Worm (Caenorhabditis elegans) whole organism, L2 larva: ENCODE results near the gene set-8.
A peak's percentile ranks its signal among the peaks of the same experiment; 100 is the strongest.

Experiments
- C34F6.9 ChIP-seq: fragments of 150-350 bp; optimal IDR thresholded peaks from 2 replicates; lab custom pipeline; 2014; ENCODE audit warnings: missing biosample characterization, missing genetic modification characterization
- F13H6.1 ChIP-seq: sonication (generic microtip); optimal IDR thresholded peaks from 2 replicates; lab custom pipeline; 2016; ENCODE audit warnings: missing genetic modification characterization, missing compliant biosample characterization
- R02D3.7 ChIP-seq: fragments of 150-350 bp; optimal IDR thresholded peaks from 2 replicates; lab custom pipeline; 2014; ENCODE audit warnings: missing biosample characterization, missing genetic modification characterization
- Y55F3AM.14 ChIP-seq: fragments of 200-800 bp; sonication (Bioruptor generic); optimal IDR thresholded peaks from 2 replicates; lab custom pipeline; 2018; ENCODE audit warnings: mild to moderate bottlenecking, missing genetic modification characterization, missing compliant biosample characterization
- ZK546.5 ChIP-seq: sonication (generic microtip); optimal IDR thresholded peaks from 2 replicates; lab custom pipeline; 2017; ENCODE audit warnings: missing biosample characterization, missing genetic modification characterization
- alr-1 ChIP-seq: fragments of 150-350 bp; optimal IDR thresholded peaks from 2 replicates; lab custom pipeline; 2014; ENCODE audit warnings: missing biosample characterization, missing genetic modification characterization
- aly-2 ChIP-seq: fragments of 150-350 bp; optimal IDR thresholded peaks from 2 replicates; lab custom pipeline; 2014; ENCODE audit warnings: missing biosample characterization, missing genetic modification characterization
- ama-1 ChIP-seq: fragments of 150-350 bp; optimal IDR thresholded peaks from 2 replicates; lab custom pipeline; 2018; ENCODE audit warnings: inconsistent platforms
- ceh-16 ChIP-seq: fragments of 150-350 bp; optimal IDR thresholded peaks from 2 replicates; lab custom pipeline; 2014; ENCODE audit warnings: missing biosample characterization, missing genetic modification characterization
- ceh-82 ChIP-seq: fragments of 150-350 bp; optimal IDR thresholded peaks from 2 replicates; lab custom pipeline; 2014; ENCODE audit warnings: missing biosample characterization, missing genetic modification characterization
- crh-2 ChIP-seq: sonication (generic microtip); optimal IDR thresholded peaks from 2 replicates; lab custom pipeline; 2017; ENCODE audit warnings: missing biosample characterization, missing genetic modification characterization
- dmd-4 ChIP-seq: sonication (generic microtip); optimal IDR thresholded peaks from 2 replicates; lab custom pipeline; 2017; ENCODE audit warnings: missing biosample characterization, missing genetic modification characterization
- egl-27 ChIP-seq: sonication (generic microtip); optimal IDR thresholded peaks from 3 replicates; lab custom pipeline; 2017; ENCODE audit warnings: missing biosample characterization, missing genetic modification reagents, missing genetic modification characterization
- elt-3 ChIP-seq: sonication (generic microtip); optimal IDR thresholded peaks from 2 replicates; lab custom pipeline; 2017; ENCODE audit warnings: missing biosample characterization, missing genetic modification characterization
- fos-1 ChIP-seq: fragments of 150-350 bp; optimal IDR thresholded peaks from 2 replicates; lab custom pipeline; 2014; ENCODE audit warnings: missing biosample characterization, missing genetic modification characterization
- gmeb-1 ChIP-seq: fragments of 150-350 bp; optimal IDR thresholded peaks from 2 replicates; lab custom pipeline; 2014; ENCODE audit warnings: missing biosample characterization, missing genetic modification characterization
- lin-11 ChIP-seq: fragments of 150-350 bp; sonication (generic microtip); optimal IDR thresholded peaks from 2 replicates; lab custom pipeline; 2014; ENCODE audit warnings: missing biosample characterization, missing genetic modification characterization, inconsistent platforms, mixed read lengths
- lin-13 ChIP-seq: fragments of 150-350 bp; optimal IDR thresholded peaks from 2 replicates; lab custom pipeline; 2014; ENCODE audit warnings: missing biosample characterization, missing genetic modification reagents, missing genetic modification characterization
- lin-39 ChIP-seq: fragments of 150-350 bp; optimal IDR thresholded peaks from 2 replicates; lab custom pipeline; 2014; ENCODE audit warnings: missing biosample characterization, missing genetic modification reagents, missing genetic modification characterization
- lsy-2 ChIP-seq, 2 experiments: fragments of 150-350 bp in 1 of 2; sonication (generic microtip) in 1 of 2; optimal IDR thresholded peaks; 2 replicates each; lab custom pipeline; 2014 to 2017; ENCODE audit warnings: missing biosample characterization in 2 of 2, missing genetic modification characterization in 2 of 2
- mbf-1 ChIP-seq: sonication (generic microtip); optimal IDR thresholded peaks from 2 replicates; lab custom pipeline; 2017; ENCODE audit warnings: missing biosample characterization, missing genetic modification characterization
- mdl-1 ChIP-seq, 2 experiments: fragments of 150-350 bp in 1 of 2; sonication (generic microtip) in 1 of 2; optimal IDR thresholded peaks; 2 replicates each; lab custom pipeline; 2017; ENCODE audit warnings: missing biosample characterization in 2 of 2, missing genetic modification characterization in 2 of 2
- nhr-10 ChIP-seq: sonication (generic microtip); optimal IDR thresholded peaks from 2 replicates; lab custom pipeline; 2017; ENCODE audit warnings: missing biosample characterization, missing genetic modification characterization
- nhr-129 ChIP-seq: fragments of 150-350 bp; optimal IDR thresholded peaks from 2 replicates; lab custom pipeline; 2014; ENCODE audit warnings: missing biosample characterization, missing genetic modification characterization
- nhr-21 ChIP-seq: fragments of 150-350 bp; optimal IDR thresholded peaks from 2 replicates; lab custom pipeline; 2014; ENCODE audit warnings: missing biosample characterization, missing genetic modification characterization
- nhr-23 ChIP-seq: fragments of 150-350 bp; optimal IDR thresholded peaks from 2 replicates; lab custom pipeline; 2014; ENCODE audit warnings: missing biosample characterization, missing genetic modification reagents, missing genetic modification characterization
- nhr-237 ChIP-seq: fragments of 150-350 bp; optimal IDR thresholded peaks from 2 replicates; lab custom pipeline; 2014; ENCODE audit warnings: missing biosample characterization, missing genetic modification characterization
- nhr-25 ChIP-seq: fragments of 150-350 bp; sonication (generic microtip); optimal IDR thresholded peaks from 3 replicates; lab custom pipeline; 2014; ENCODE audit warnings: missing biosample characterization, missing genetic modification characterization
- nhr-6 ChIP-seq: fragments of 150-350 bp; optimal IDR thresholded peaks from 2 replicates; lab custom pipeline; 2014; ENCODE audit warnings: missing biosample characterization, missing genetic modification characterization
- nhr-77 ChIP-seq: fragments of 150-350 bp; optimal IDR thresholded peaks from 2 replicates; lab custom pipeline; 2014; ENCODE audit warnings: missing biosample characterization, missing genetic modification characterization
- peb-1 ChIP-seq: fragments of 150-350 bp; optimal IDR thresholded peaks from 2 replicates; lab custom pipeline; 2014; ENCODE audit warnings: missing biosample characterization, missing genetic modification characterization
- skn-1 ChIP-seq: sonication (generic microtip); optimal IDR thresholded peaks from 2 replicates; lab custom pipeline; 2017; ENCODE audit warnings: missing biosample characterization, missing genetic modification characterization
- sma-3 ChIP-seq: sonication (generic microtip); optimal IDR thresholded peaks from 2 replicates; lab custom pipeline; 2016; ENCODE audit warnings: missing genetic modification reagents, missing genetic modification characterization, missing compliant biosample characterization
- sma-9 ChIP-seq, 2 experiments: fragments of 150-350 bp in 1 of 2; sonication (generic microtip) in 1 of 2; optimal IDR thresholded peaks; 2 replicates each; lab custom pipeline; 2014 to 2016; ENCODE audit warnings: missing genetic modification characterization in 2 of 2, mild to moderate bottlenecking in 1 of 2, missing biosample characterization in 1 of 2, missing compliant biosample characterization in 1 of 2, missing genetic modification reagents in 1 of 2, moderate library complexity in 1 of 2
- snpc-4 ChIP-seq: fragments of 150-350 bp; optimal IDR thresholded peaks from 2 replicates; lab custom pipeline; 2014; ENCODE audit warnings: missing biosample characterization, missing genetic modification characterization
- unc-39 ChIP-seq: fragments of 150-350 bp; optimal IDR thresholded peaks from 2 replicates; lab custom pipeline; 2014; ENCODE audit warnings: missing biosample characterization, missing genetic modification characterization
- unc-55 ChIP-seq: fragments of 150-350 bp; sonication (generic microtip); optimal IDR thresholded peaks from 3 replicates; lab custom pipeline; 2014; ENCODE audit warnings: missing biosample characterization, missing genetic modification reagents, missing genetic modification characterization
- unc-62 ChIP-seq: fragments of 150-350 bp; optimal IDR thresholded peaks from 2 replicates; lab custom pipeline; 2014; ENCODE audit warnings: missing biosample characterization, missing genetic modification reagents, missing genetic modification characterization
- zag-1 ChIP-seq: fragments of 150-350 bp; optimal IDR thresholded peaks from 2 replicates; lab custom pipeline; 2014; ENCODE audit warnings: missing biosample characterization, missing genetic modification characterization
- ztf-1 ChIP-seq: fragments of 200-800 bp; sonication (Bioruptor generic); conservative IDR thresholded peaks from 2 replicates; pipeline ENCODE4 v1.3.6; 2022; ENCODE audit warnings: missing genetic modification characterization, missing compliant biosample characterization
- ztf-11 ChIP-seq: sonication (generic microtip); optimal IDR thresholded peaks from 2 replicates; lab custom pipeline; 2017; ENCODE audit warnings: missing biosample characterization, missing genetic modification characterization
- ztf-4 ChIP-seq: fragments of 150-350 bp; optimal IDR thresholded peaks from 2 replicates; lab custom pipeline; 2014; ENCODE audit warnings: missing biosample characterization, missing genetic modification characterization

Gene set-8

DNA sequence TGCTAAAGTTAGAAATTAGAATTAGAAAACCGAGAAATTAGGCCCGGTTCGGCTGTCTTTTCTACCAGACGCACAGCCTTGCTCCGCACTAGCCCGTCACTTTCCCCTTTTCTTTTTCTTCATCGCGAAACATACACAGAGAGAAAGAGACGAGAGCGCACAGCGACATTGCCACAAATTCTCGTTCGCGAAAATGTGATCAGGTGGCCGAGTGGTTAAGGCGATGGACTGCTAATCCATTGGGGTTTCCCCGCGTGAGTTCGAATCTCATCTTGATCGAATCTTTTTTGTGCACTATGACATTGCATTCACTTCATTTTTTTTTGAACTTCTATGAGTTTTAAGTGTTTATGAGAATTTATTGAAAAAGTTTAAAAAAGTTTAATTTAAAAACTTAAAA, 4.1 kb upstream of the set-8 start:
- TF ChIP-seq dmd-4 (tag; lab: Kevin White, UChicago) (no peak), ztf-4 (tag; lab: Kevin White, UChicago) (no peak), nhr-77 (tag; lab: Kevin White, UChicago) (no peak), sma-3 (peak; percentile 31), lin-39 (no peak), nhr-25 (no peak), R02D3.7 (tag; lab: Kevin White, UChicago) (no peak), gmeb-1 (tag; lab: Kevin White, UChicago) (peak; percentile 35), nhr-23 (tag; lab: Kevin White, UChicago) (no peak), unc-62 (no peak), ama-1 (no peak), nhr-237 (tag; lab: Kevin White, UChicago) (no peak), peb-1 (tag; lab: Kevin White, UChicago) (no peak), unc-39 (tag; lab: Kevin White, UChicago) (no peak), ztf-11 (tag; lab: Kevin White, UChicago) (no peak), nhr-21 (tag; lab: Kevin White, UChicago) (peak; percentile 51), Y55F3AM.14 (GFP tag; lab: Kevin White, UChicago) (no peak), nhr-129 (tag; lab: Kevin White, UChicago) (peak; percentile 75), snpc-4 (tag; lab: Kevin White, UChicago) (peak; percentile 3), nhr-6 (no peak), ceh-82 (tag; lab: Kevin White, UChicago) (no peak), mdl-1 (tag; optimal IDR thresholded peaks at IDR 0.05; lab: Kevin White, UChicago) (no peak), skn-1 (tag; lab: Kevin White, UChicago) (no peak), crh-2 (tag; lab: Kevin White, UChicago) (peak; percentile 60), F13H6.1 (peak; percentile 47), lsy-2 (tag; optimal IDR thresholded peaks at IDR 0.05; lab: Kevin White, UChicago) (no peak), lin-11 (tag; lab: Kevin White, UChicago) (peak; percentile 13), zag-1 (tag; lab: Kevin White, UChicago) (no peak), elt-3 (tag; lab: Kevin White, UChicago) (no peak), unc-55 (GFP tag; lab: Kevin White, UChicago) (peak; percentile 45), ztf-1 (GFP tag; lab: Robert Waterston, UW) (no peak), fos-1 (tag; lab: Kevin White, UChicago) (peak; percentile 45), sma-9 (GFP tag; optimal IDR thresholded peaks at IDR 0.05; lab: Kevin White, UChicago) (peak; percentile 62), sma-9 (tag; optimal IDR thresholded peaks at IDR 0.05; lab: Kevin White, UChicago) (no peak), nhr-10 (no peak), lin-13 (GFP tag; lab: Kevin White, UChicago) (no peak), ceh-16 (tag; lab: Kevin White, UChicago) (no peak)
- TF ChIP-seq, all 48 proteins: peak for 11

- no peak for TF ChIP-seq F13H6.1
- TF ChIP-seq ama-1, result no peak
- TF ChIP-seq alr-1, result no peak
- TF ChIP-seq R02D3.7 (tag; lab: Kevin White, UChicago), result no peak
- no peak for TF ChIP-seq aly-2
- no peak for TF ChIP-seq dmd-4 (tag; lab: Kevin White, UChicago)
- no peak for TF ChIP-seq nhr-6
These were observed 3.2 kb upstream of the set-8 start for ce11 chrX:13443283-13443682.

DNA sequence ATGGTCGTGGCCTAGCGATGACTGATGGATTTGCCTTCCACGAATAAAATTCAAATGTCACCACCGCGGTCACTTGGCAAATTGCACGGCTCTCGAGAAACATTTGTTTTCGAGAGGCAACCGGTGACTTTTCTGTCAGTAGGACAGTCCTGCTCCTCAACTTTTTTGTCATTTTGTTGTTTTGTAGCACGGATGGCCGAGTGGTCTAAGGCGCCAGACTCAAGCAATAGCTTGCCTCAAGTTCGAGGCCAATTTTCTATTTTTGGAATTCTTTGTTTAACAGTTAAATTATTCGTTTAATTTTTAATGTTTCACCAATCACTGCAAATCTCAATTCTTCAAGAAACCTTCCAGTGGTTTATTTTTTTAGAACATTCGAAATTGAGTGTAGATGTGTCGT, 2.3 kb upstream of the set-8 start:
- TF ChIP-seq nhr-25, result no peak
- no peak for TF ChIP-seq zag-1 (tag; lab: Kevin White, UChicago)
- no peak for TF ChIP-seq ZK546.5 (tag; lab: Kevin White, UChicago)
- TF ChIP-seq unc-62, result no peak
- no peak for TF ChIP-seq lin-13 (GFP tag; lab: Kevin White, UChicago)
- no peak for TF ChIP-seq sma-3
- TF ChIP-seq ceh-16 (tag; lab: Kevin White, UChicago), result no peak
- TF ChIP-seq peb-1 (tag; lab: Kevin White, UChicago), result no peak
- TF ChIP-seq nhr-10, result no peak
- no peak for TF ChIP-seq snpc-4 (tag; lab: Kevin White, UChicago)
- TF ChIP-seq ama-1, result no peak
- no peak for TF ChIP-seq F13H6.1
- TF ChIP-seq Y55F3AM.14 (GFP tag; lab: Kevin White, UChicago), result no peak
- TF ChIP-seq mbf-1 (tag; lab: Kevin White, UChicago), result no peak
- TF ChIP-seq egl-27 (tag; lab: Kevin White, UChicago), result no peak
- no peak for TF ChIP-seq sma-9 (GFP tag; optimal IDR thresholded peaks at IDR 0.05; lab: Kevin White, UChicago)
- TF ChIP-seq sma-9 (tag; optimal IDR thresholded peaks at IDR 0.05; lab: Kevin White, UChicago), result no peak
- TF ChIP-seq C34F6.9 (tag; lab: Kevin White, UChicago), result no peak
- TF ChIP-seq unc-39 (tag; lab: Kevin White, UChicago), result no peak
- TF ChIP-seq nhr-23 (tag; lab: Kevin White, UChicago), result no peak
- TF ChIP-seq fos-1 (tag; lab: Kevin White, UChicago), result no peak
- TF ChIP-seq, all 48 proteins: peak for 0
